Worm (Caenorhabditis elegans): ENCODE measurements around the gene rfip-2.

DNA sequence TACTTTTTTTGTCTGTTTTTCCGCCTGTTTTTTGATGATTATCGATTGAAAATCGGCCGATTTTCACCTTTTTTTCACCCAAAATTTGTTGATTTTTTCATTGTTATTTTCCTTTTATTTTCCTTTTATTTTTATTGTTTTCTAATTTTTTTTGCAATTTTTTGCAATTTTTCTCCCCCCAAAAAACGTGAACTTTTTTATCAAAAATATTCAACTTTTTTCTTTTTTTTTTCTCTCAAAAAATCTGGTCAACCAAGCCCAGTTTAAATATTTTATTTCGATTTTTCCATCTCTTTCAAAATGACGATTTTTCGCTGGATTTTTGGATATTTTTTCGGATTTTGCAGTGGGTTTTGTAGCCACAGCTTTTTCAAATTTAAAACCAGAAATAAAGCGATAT lies at the start of gene rfip-2:
- TF ChIP-seq flt-1 (GFP tag; IDR thresholded peaks at IDR 0.05) = no peak
- no peak for TF ChIP-seq T22C8.4 (GFP tag; IDR thresholded peaks at IDR 0.05)
- no peak for TF ChIP-seq ref-1 (GFP tag; conservative IDR thresholded peaks at IDR 0.05)

Data from whole organism, midembryonic.